Worm (Caenorhabditis elegans): ENCODE data around the gene Y66D12A.30.

ce11 chrIII:11582569-11582968 is 27.1 kb upstream of the Y66D12A.30 start:
- TF ChIP-seq ref-1 (GFP tag; conservative IDR thresholded peaks at IDR 0.05) (no peak), ztf-23 (GFP tag; IDR thresholded peaks at IDR 0.05) (no peak), flt-1 (GFP tag; IDR thresholded peaks at IDR 0.05) (no peak), ztf-29 (GFP tag; IDR thresholded peaks at IDR 0.05) (no peak), T22C8.4 (GFP tag; IDR thresholded peaks at IDR 0.05) (no peak), cog-1 (tag; optimal IDR thresholded peaks at IDR 0.05) (no peak)
